Fruit fly (Drosophila melanogaster): ENCODE measurements around the gene CG31229.

DNA sequence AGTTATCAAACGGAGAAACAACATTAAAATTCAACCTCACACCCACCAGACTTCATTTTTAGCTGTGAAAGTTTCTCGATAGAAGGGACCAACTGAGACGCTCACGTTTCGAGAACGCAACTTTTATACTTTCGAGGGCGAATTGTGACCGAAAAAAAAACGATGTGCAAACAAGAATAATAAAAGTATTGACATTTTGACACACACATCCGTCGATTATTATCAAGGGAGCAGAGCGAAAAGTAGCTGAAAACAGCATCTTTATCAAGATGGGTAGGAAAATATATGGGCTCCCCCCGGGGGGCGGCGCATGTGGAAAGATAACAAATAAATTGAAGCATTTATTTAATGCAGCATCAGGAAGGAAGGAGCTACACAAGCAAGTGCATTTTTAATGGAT lies 26.0 kb downstream of the CG31229 start, which contains the start of gene CG14300:
- TF ChIP-seq Sp1 (GFP tag; optimal IDR thresholded peaks at IDR 0.05) (no peak), Hnf4 (GFP tag; optimal IDR thresholded peaks at IDR 0.05) (no peak), pan (optimal IDR thresholded peaks at IDR 0.05) (no peak), fru (GFP tag; optimal IDR thresholded peaks at IDR 0.05) (no peak), foxo (GFP tag; optimal IDR thresholded peaks at IDR 0.05) (no peak)
